Worm (Caenorhabditis elegans) whole organism, L1 larva: ENCODE measurements around the gene fbxb-105.

ENCODE experiments used
- C16A3.4 ChIP-seq: fragments of 150-350 bp; optimal IDR thresholded peaks from 2 replicates; lab custom pipeline; 2014; ENCODE audit warnings: missing biosample characterization, missing genetic modification characterization
- F16B12.6 ChIP-seq: fragments of 150-350 bp; optimal IDR thresholded peaks from 2 replicates; lab custom pipeline; 2014; ENCODE audit warnings: missing biosample characterization, missing genetic modification characterization
- efl-1 ChIP-seq, 4 experiments: fragments of 150-350 bp; optimal IDR thresholded peaks in 3 of 4; peaks in 1 of 4; 1 replicate in 1 of 4; 2 replicates in 3 of 4; lab custom pipeline; 2014; ENCODE audit warnings: missing biosample characterization in 2 of 4, missing genetic modification characterization in 2 of 4, missing genetic modification reagents in 2 of 4
- fkh-4 ChIP-seq: sonication (generic microtip); optimal IDR thresholded peaks from 2 replicates; lab custom pipeline; 2016; ENCODE audit warnings: missing compliant biosample characterization, missing genetic modification characterization, borderline replicate concordance
- jun-1 ChIP-seq: fragments of 150-350 bp; optimal IDR thresholded peaks from 2 replicates; lab custom pipeline; 2014; ENCODE audit warnings: missing biosample characterization, missing genetic modification reagents, missing genetic modification characterization
- lin-13 ChIP-seq: fragments of 150-350 bp; optimal IDR thresholded peaks from 2 replicates; lab custom pipeline; 2014; ENCODE audit warnings: missing biosample characterization, missing genetic modification reagents, missing genetic modification characterization
- nhr-12 ChIP-seq: sonication (generic microtip); optimal IDR thresholded peaks from 2 replicates; lab custom pipeline; 2017; ENCODE audit warnings: missing biosample characterization, missing genetic modification characterization
- nhr-76 ChIP-seq: sonication (generic microtip); optimal IDR thresholded peaks from 2 replicates; lab custom pipeline; 2017; ENCODE audit warnings: missing biosample characterization, missing genetic modification characterization
- rnt-1 ChIP-seq: sonication (generic microtip); optimal IDR thresholded peaks from 2 replicates; lab custom pipeline; 2016; ENCODE audit warnings: mild to moderate bottlenecking, missing genetic modification characterization, moderate library complexity, missing compliant biosample characterization
- snpc-4 ChIP-seq: fragments of 150-350 bp; optimal IDR thresholded peaks from 2 replicates; lab custom pipeline; 2014; ENCODE audit warnings: missing biosample characterization, missing genetic modification characterization
- sox-4 ChIP-seq: sonication (generic microtip); optimal IDR thresholded peaks from 2 replicates; lab custom pipeline; 2016; ENCODE audit warnings: missing genetic modification characterization, missing compliant biosample characterization
- sptf-1 ChIP-seq: fragments of 150-350 bp; optimal IDR thresholded peaks from 2 replicates; lab custom pipeline; 2014; ENCODE audit warnings: missing biosample characterization, missing genetic modification characterization
- unc-62 ChIP-seq: fragments of 150-350 bp; optimal IDR thresholded peaks from 2 replicates; lab custom pipeline; 2014; ENCODE audit warnings: missing biosample characterization, missing genetic modification reagents, missing genetic modification characterization

DNA sequence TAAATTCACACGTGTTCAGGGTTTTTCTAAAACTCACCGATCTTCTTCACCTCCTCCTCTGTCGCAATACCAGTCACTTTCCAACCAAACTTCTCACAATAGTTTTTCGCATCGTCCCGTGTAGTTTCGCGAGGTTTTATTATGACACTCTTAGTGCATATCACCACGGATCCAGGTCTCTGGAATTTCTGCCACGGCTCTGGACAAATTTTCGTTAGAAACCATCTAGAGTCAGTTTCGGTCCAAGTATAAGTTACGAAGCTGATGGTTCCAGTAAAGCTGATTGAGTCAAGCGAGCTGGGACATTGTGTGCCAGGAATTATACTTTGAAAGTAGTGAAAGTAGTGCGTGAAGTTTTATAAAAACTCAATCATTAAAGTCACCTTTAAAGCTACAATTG is 14.3 kb downstream of the fbxb-105 start:
- TF ChIP-seq C16A3.4 (tag; lab: Kevin White, UChicago) (no peak), lin-13 (GFP tag; lab: Kevin White, UChicago) (no peak), efl-1 (optimal IDR thresholded peaks at IDR 0.05; lab: Kevin White, UChicago) (no peak), efl-1 (GFP tag; optimal IDR thresholded peaks at IDR 0.05 in 1 of 2; lab: Kevin White, UChicago) (no peak), nhr-12 (no peak), sptf-1 (no peak), unc-62 (GFP tag; lab: Kevin White, UChicago) (no peak), F16B12.6 (tag; lab: Kevin White, UChicago) (no peak), rnt-1 (no peak), fkh-4 (tag; lab: Kevin White, UChicago) (no peak), nhr-76 (no peak), sox-4 (tag; lab: Kevin White, UChicago) (no peak), jun-1 (tag; lab: Kevin White, UChicago) (no peak), snpc-4 (no peak)
